Worm (Caenorhabditis elegans) whole organism, L1 larva: ENCODE results near the gene rpn-1.

Source experiments
- hlh-4 ChIP-seq: sonication (generic microtip); optimal IDR thresholded peaks from 2 replicates; lab custom pipeline; 2016; ENCODE audit warnings: mild to moderate bottlenecking, missing genetic modification characterization, missing compliant biosample characterization
- nhr-28 ChIP-seq: fragments of 150-350 bp; optimal IDR thresholded peaks from 2 replicates; lab custom pipeline; 2014; ENCODE audit warnings: missing biosample characterization, missing genetic modification characterization

DNA sequence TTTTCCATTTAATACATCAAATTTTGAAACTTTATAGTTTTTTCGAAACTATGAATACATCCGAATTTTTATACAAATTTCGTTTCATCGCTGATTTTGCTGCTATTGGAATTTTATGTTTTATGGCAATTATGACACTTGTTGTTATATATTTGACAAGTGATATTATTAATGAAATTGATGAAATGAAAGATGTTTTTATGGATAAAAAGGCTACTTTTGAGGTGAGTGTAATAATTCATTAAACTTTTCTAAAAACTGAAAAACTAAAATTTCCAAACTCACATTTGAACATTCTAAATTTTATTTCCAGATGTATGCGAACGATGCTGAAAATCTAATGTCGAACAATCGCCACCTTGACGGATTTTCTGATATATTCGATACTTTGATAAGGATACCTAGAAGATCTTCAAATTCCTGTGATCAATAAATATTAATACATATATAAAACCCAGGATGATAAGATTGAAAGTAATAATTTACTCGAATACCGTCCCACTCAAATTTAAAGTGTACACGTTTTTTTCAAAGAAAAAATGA lies 3.7 kb downstream of the rpn-1 start, which contains the start of the genes T22D1.17 and T22D1.8:
- TF ChIP-seq nhr-28 (tag; lab: Kevin White, UChicago): no peak
- TF ChIP-seq hlh-4 (tag; lab: Kevin White, UChicago): no peak
